Worm (Caenorhabditis elegans) whole organism, L4 larva: ENCODE measurements around the gene F38H4.6.

Experiments used
- F37D6.2 ChIP-seq: sonication (generic microtip); optimal IDR thresholded peaks from 2 replicates; lab custom pipeline; 2016; ENCODE audit warnings: mild to moderate bottlenecking, missing genetic modification characterization, missing compliant biosample characterization
- F44E2.7 ChIP-seq: fragments of 200-800 bp; sonication (Bioruptor generic); IDR thresholded peaks from 2 replicates; pipeline ENCODE4 v2.1.2; 2022; ENCODE audit warnings: missing genetic modification characterization, missing compliant biosample characterization
- T20F7.1 ChIP-seq: fragments of 200-800 bp; sonication (Bioruptor generic); optimal IDR thresholded peaks from 2 replicates; lab custom pipeline; 2018; ENCODE audit warnings: mild to moderate bottlenecking, missing genetic modification characterization, missing compliant biosample characterization
- T26A8.4 ChIP-seq: fragments of 200-800 bp; sonication (Bioruptor generic); IDR thresholded peaks from 2 replicates; pipeline ENCODE4 v1.3.6; 2022; ENCODE audit warnings: missing genetic modification characterization, missing compliant biosample characterization
- Y48G9A.11 ChIP-seq: fragments of 200-800 bp; sonication (Bioruptor generic); IDR thresholded peaks from 2 replicates; pipeline ENCODE4 v1.3.6; 2022; ENCODE audit warnings: missing genetic modification reagents, missing genetic modification characterization, missing compliant biosample characterization
- Y5F2A.4 ChIP-seq: fragments of 200-800 bp; sonication (Bioruptor generic); optimal IDR thresholded peaks from 2 replicates; lab custom pipeline; 2018; ENCODE audit warnings: mild to moderate bottlenecking, missing genetic modification characterization, missing compliant biosample characterization
- Y75B8A.6 ChIP-seq: fragments of 200-800 bp; sonication (Bioruptor generic); IDR thresholded peaks from 2 replicates; pipeline ENCODE4 v1.3.6; 2022; ENCODE audit warnings: missing genetic modification reagents, missing genetic modification characterization, missing compliant biosample characterization
- ZK337.2 ChIP-seq: fragments of 200-800 bp; sonication (Bioruptor generic); IDR thresholded peaks from 2 replicates; pipeline ENCODE4 v1.3.6; 2022; ENCODE audit warnings: missing genetic modification reagents, missing genetic modification characterization, missing compliant biosample characterization
- ama-1 ChIP-seq: fragments of 150-350 bp; optimal IDR thresholded peaks from 2 replicates; lab custom pipeline; 2014; ENCODE audit warnings: inconsistent platforms, mixed read lengths
- attf-4 ChIP-seq: sonication (generic microtip); optimal IDR thresholded peaks from 3 replicates; lab custom pipeline; 2017; ENCODE audit warnings: missing biosample characterization, missing genetic modification characterization
- ceh-20 ChIP-seq: fragments of 200-800 bp; sonication (Bioruptor generic); IDR thresholded peaks from 2 replicates; pipeline ENCODE4 v1.3.6; 2022; ENCODE audit warnings: missing genetic modification reagents, missing genetic modification characterization, missing compliant biosample characterization
- cey-2 ChIP-seq: sonication (generic microtip); optimal IDR thresholded peaks from 3 replicates; lab custom pipeline; 2017; ENCODE audit warnings: missing genetic modification characterization, mild to moderate bottlenecking, missing compliant biosample characterization, antibody characterized with exemption, borderline replicate concordance; ENCODE audit not compliant: insufficient read depth
- daf-12 ChIP-seq: fragments of 150-350 bp; optimal IDR thresholded peaks from 2 replicates; lab custom pipeline; 2014; ENCODE audit warnings: missing biosample characterization, missing genetic modification reagents, missing genetic modification characterization
- daf-16 ChIP-seq, 3 experiments: sonication (generic microtip); optimal IDR thresholded peaks; 2 replicates each; lab custom pipeline; 2016 to 2017; ENCODE audit warnings: missing genetic modification characterization in 3 of 3, missing genetic modification reagents in 3 of 3, mild to moderate bottlenecking in 2 of 3, missing compliant biosample characterization in 2 of 3, missing biosample characterization in 1 of 3, moderate library complexity in 1 of 3
- dpl-1 ChIP-seq: fragments of 150-350 bp; optimal IDR thresholded peaks from 2 replicates; lab custom pipeline; 2014; ENCODE audit warnings: missing biosample characterization, missing genetic modification reagents, missing genetic modification characterization
- dve-1 ChIP-seq: sonication (generic microtip); optimal IDR thresholded peaks from 2 replicates; lab custom pipeline; 2017; ENCODE audit warnings: antibody characterized with exemption, mild to moderate bottlenecking, missing genetic modification characterization, missing compliant biosample characterization; ENCODE audit not compliant: insufficient read depth
- fkh-10 ChIP-seq: fragments of 150-350 bp; optimal IDR thresholded peaks from 2 replicates; lab custom pipeline; 2014; ENCODE audit warnings: missing biosample characterization, missing genetic modification reagents, missing genetic modification characterization
- fos-1 ChIP-seq: fragments of 150-350 bp; optimal IDR thresholded peaks from 2 replicates; lab custom pipeline; 2014; ENCODE audit warnings: missing biosample characterization, missing genetic modification characterization
- gei-8 ChIP-seq: fragments of 200-800 bp; sonication (Bioruptor generic); optimal IDR thresholded peaks from 2 replicates; lab custom pipeline; 2018; ENCODE audit warnings: mild to moderate bottlenecking, missing genetic modification characterization, missing compliant biosample characterization
- hlh-30 ChIP-seq: sonication (generic microtip); optimal IDR thresholded peaks from 2 replicates; lab custom pipeline; 2017; ENCODE audit warnings: antibody characterized with exemption, mild to moderate bottlenecking, missing genetic modification characterization, missing compliant biosample characterization; ENCODE audit not compliant: insufficient read depth
- hmg-1.1 ChIP-seq: fragments of 200-800 bp; sonication (Bioruptor generic); IDR thresholded peaks from 2 replicates; pipeline ENCODE4 v1.3.6; 2022; ENCODE audit warnings: missing genetic modification reagents, missing genetic modification characterization, missing compliant biosample characterization
- lin-15B ChIP-seq: fragments of 150-350 bp; sonication (generic microtip); optimal IDR thresholded peaks from 3 replicates; lab custom pipeline; 2014; ENCODE audit warnings: missing biosample characterization, missing genetic modification characterization
- lin-29 ChIP-seq: fragments of 200-800 bp; sonication (Bioruptor generic); IDR thresholded peaks from 2 replicates; pipeline ENCODE4 v1.3.6; 2022; ENCODE audit warnings: missing genetic modification reagents, missing genetic modification characterization, missing compliant biosample characterization
- lin-38 ChIP-seq: fragments of 200-800 bp; sonication (Bioruptor generic); IDR thresholded peaks from 2 replicates; pipeline ENCODE4 v1.3.6; 2022; ENCODE audit warnings: missing genetic modification reagents, missing genetic modification characterization, missing compliant biosample characterization
- lin-39 ChIP-seq: fragments of 150-350 bp; optimal IDR thresholded peaks from 2 replicates; lab custom pipeline; 2014; ENCODE audit warnings: missing biosample characterization, missing genetic modification reagents, missing genetic modification characterization
- lsy-2 ChIP-seq, 2 experiments: fragments of 150-350 bp in 1 of 2; sonication (generic microtip) in 1 of 2; optimal IDR thresholded peaks; 2 replicates each; lab custom pipeline; 2014 to 2017; ENCODE audit warnings: missing biosample characterization in 2 of 2, missing genetic modification characterization in 2 of 2
- mdt-29 ChIP-seq: fragments of 200-800 bp; sonication (Bioruptor generic); IDR thresholded peaks from 2 replicates; pipeline ENCODE4 v1.3.6; 2022; ENCODE audit warnings: missing genetic modification reagents, missing genetic modification characterization, missing compliant biosample characterization
- mxl-3 ChIP-seq: fragments of 200-800 bp; sonication (Bioruptor generic); optimal IDR thresholded peaks from 2 replicates; lab custom pipeline; 2018; ENCODE audit warnings: mild to moderate bottlenecking, missing genetic modification characterization, missing compliant biosample characterization
- nhr-10 ChIP-seq: fragments of 150-350 bp; optimal IDR thresholded peaks from 2 replicates; lab custom pipeline; 2014; ENCODE audit warnings: missing biosample characterization, missing genetic modification characterization
- nhr-11 ChIP-seq: fragments of 150-350 bp; optimal IDR thresholded peaks from 2 replicates; lab custom pipeline; 2014; ENCODE audit warnings: missing biosample characterization, missing genetic modification characterization
- nhr-111 ChIP-seq: fragments of 200-800 bp; sonication (Bioruptor generic); optimal IDR thresholded peaks from 2 replicates; lab custom pipeline; 2018; ENCODE audit warnings: mild to moderate bottlenecking, missing genetic modification characterization, missing compliant biosample characterization
- nhr-237 ChIP-seq: sonication (generic microtip); optimal IDR thresholded peaks from 2 replicates; lab custom pipeline; 2017; ENCODE audit warnings: missing biosample characterization, missing genetic modification characterization
- nhr-28 ChIP-seq: fragments of 150-350 bp; optimal IDR thresholded peaks from 2 replicates; lab custom pipeline; 2014; ENCODE audit warnings: missing biosample characterization, missing genetic modification characterization
- nhr-42 ChIP-seq: fragments of 200-800 bp; sonication (Bioruptor generic); IDR thresholded peaks from 2 replicates; pipeline ENCODE4 v1.3.6; 2022; ENCODE audit warnings: missing genetic modification characterization, missing compliant biosample characterization
- nhr-48 ChIP-seq: sonication (generic microtip); optimal IDR thresholded peaks from 2 replicates; lab custom pipeline; 2016; ENCODE audit warnings: mild to moderate bottlenecking, missing genetic modification characterization, missing compliant biosample characterization
- nhr-77 ChIP-seq: fragments of 150-350 bp; optimal IDR thresholded peaks from 2 replicates; lab custom pipeline; 2014; ENCODE audit warnings: missing biosample characterization, missing genetic modification characterization
- rbr-2 ChIP-seq: sonication (generic microtip); optimal IDR thresholded peaks from 2 replicates; lab custom pipeline; 2016; ENCODE audit warnings: missing genotype, missing genetic modification characterization, missing compliant biosample characterization
- saeg-2 ChIP-seq: fragments of 200-800 bp; sonication (Bioruptor generic); IDR thresholded peaks from 2 replicates; pipeline ENCODE4 v1.3.6; 2022; ENCODE audit warnings: missing genetic modification reagents, missing genetic modification characterization, missing compliant biosample characterization
- sdz-12 ChIP-seq: fragments of 200-800 bp; sonication (Bioruptor generic); optimal IDR thresholded peaks from 2 replicates; lab custom pipeline; 2018; ENCODE audit warnings: mild to moderate bottlenecking, missing genetic modification characterization, missing compliant biosample characterization
- skn-1 ChIP-seq: fragments of 150-350 bp; optimal IDR thresholded peaks from 2 replicates; lab custom pipeline; 2014; ENCODE audit warnings: missing biosample characterization, missing genetic modification characterization
- snpc-1.2 ChIP-seq: fragments of 200-800 bp; sonication (Bioruptor generic); IDR thresholded peaks from 2 replicates; pipeline ENCODE4 v1.3.6; 2022; ENCODE audit warnings: missing genetic modification reagents, missing genetic modification characterization, missing compliant biosample characterization
- spr-1 ChIP-seq: sonication (generic microtip); optimal IDR thresholded peaks from 2 replicates; lab custom pipeline; 2016; ENCODE audit warnings: mild to moderate bottlenecking, missing genetic modification characterization, missing compliant biosample characterization
- tag-97 ChIP-seq: fragments of 200-800 bp; sonication (Bioruptor generic); IDR thresholded peaks from 2 replicates; pipeline ENCODE4 v1.3.6; 2022; ENCODE audit warnings: missing genetic modification characterization, missing compliant biosample characterization
- unc-62 ChIP-seq, 3 experiments: fragments of 150-350 bp in 1 of 3; sonication (generic microtip); optimal IDR thresholded peaks in 2 of 3; peaks in 1 of 3; 1 replicate in 1 of 3; 2 replicates in 2 of 3; lab custom pipeline; 2014 to 2017; ENCODE audit warnings: missing biosample characterization in 3 of 3, missing genetic modification characterization in 3 of 3, missing genetic modification reagents in 3 of 3, missing genotype in 1 of 3
- zfp-3 ChIP-seq: fragments of 200-800 bp; sonication (Bioruptor generic); conservative IDR thresholded peaks from 2 replicates; pipeline ENCODE4 v1.3.6; 2022; ENCODE audit warnings: missing genetic modification reagents, missing genetic modification characterization, missing compliant biosample characterization
- zip-2 ChIP-seq: fragments of 150-350 bp; optimal IDR thresholded peaks from 2 replicates; lab custom pipeline; 2014; ENCODE audit warnings: missing biosample characterization, missing genetic modification characterization

F38H4.6 gene

DNA sequence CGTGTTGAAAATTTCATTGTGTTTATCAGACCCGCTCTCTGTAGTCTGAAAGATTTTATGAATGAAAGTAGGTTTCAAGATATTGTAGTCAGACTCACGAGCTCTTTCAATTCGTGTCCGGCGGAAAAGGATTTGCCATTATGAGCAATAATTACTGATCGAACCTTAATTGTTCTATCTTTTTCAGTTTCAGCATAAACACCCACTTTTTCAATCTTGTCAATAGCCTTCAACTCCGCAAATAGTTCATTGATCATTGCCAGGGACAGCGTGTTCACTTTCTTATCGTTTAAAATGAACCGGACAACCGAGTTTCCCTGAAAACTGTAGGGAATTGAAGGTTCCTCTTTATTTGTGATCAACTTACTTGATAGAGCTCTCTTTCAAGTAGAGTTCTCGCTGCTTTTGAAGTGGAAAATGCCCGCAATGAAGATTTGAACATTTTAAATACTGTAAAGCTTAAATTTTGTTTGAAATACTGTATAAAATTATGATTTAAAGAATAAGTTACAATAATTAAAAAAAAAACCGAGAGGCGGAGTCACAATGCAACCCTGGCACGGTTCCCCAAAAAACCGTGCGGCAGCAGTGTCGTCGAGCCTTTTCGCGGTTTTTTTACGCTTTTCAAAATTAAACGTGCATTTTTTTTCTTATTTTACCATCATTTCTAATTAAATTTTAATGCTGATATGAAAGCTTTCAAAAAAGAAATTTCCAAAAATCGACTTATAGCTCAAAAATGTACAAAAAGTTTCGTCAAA, 8.4 kb upstream of the F38H4.6 start, which contains the start of gene ech-2 (continued):
- TF ChIP-seq mxl-3 (GFP tag; lab: Kevin White, UChicago): no peak
- TF ChIP-seq T20F7.1 (GFP tag; lab: Kevin White, UChicago): no peak
- TF ChIP-seq fos-1 (tag; lab: Kevin White, UChicago): no peak
- peak; percentile 41 for TF ChIP-seq dve-1
- no peak for TF ChIP-seq nhr-11 (tag; lab: Kevin White, UChicago)
- peak; percentile 38 for TF ChIP-seq hlh-30 (tag; lab: Kevin White, UChicago)
- TF ChIP-seq hmg-1.1 (GFP tag; lab: Robert Waterston, UW): no peak
- TF ChIP-seq T26A8.4 (GFP tag; lab: Robert Waterston, UW): no peak
- no peak for TF ChIP-seq tag-97
- peak; percentile 2 for TF ChIP-seq rbr-2
- no peak for TF ChIP-seq snpc-1.2 (GFP tag; lab: Robert Waterston, UW)
- TF ChIP-seq lin-39 (tag; lab: Kevin White, UChicago): no peak
- no peak for TF ChIP-seq zip-2 (tag; lab: Kevin White, UChicago)
- no peak for TF ChIP-seq F44E2.7 (GFP tag; lab: Robert Waterston, UW)
- TF ChIP-seq ZK337.2 (GFP tag; lab: Robert Waterston, UW): no peak
- TF ChIP-seq daf-12 (tag; lab: Kevin White, UChicago): no peak
- no peak for TF ChIP-seq daf-16 (GFP tag; optimal IDR thresholded peaks at IDR 0.05; lab: Kevin White, UChicago)
- TF ChIP-seq daf-16 (tag; optimal IDR thresholded peaks at IDR 0.05; lab: Kevin White, UChicago): peak; percentile 53
- peak; percentile 58 for TF ChIP-seq lin-38 (GFP tag; lab: Robert Waterston, UW)
- TF ChIP-seq Y75B8A.6 (GFP tag; lab: Robert Waterston, UW): no peak
- TF ChIP-seq nhr-237 (tag; lab: Kevin White, UChicago): no peak
- peak; percentile 42 for TF ChIP-seq dpl-1
- no peak for TF ChIP-seq cey-2
- no peak for TF ChIP-seq Y48G9A.11 (GFP tag; lab: Robert Waterston, UW)

DNA sequence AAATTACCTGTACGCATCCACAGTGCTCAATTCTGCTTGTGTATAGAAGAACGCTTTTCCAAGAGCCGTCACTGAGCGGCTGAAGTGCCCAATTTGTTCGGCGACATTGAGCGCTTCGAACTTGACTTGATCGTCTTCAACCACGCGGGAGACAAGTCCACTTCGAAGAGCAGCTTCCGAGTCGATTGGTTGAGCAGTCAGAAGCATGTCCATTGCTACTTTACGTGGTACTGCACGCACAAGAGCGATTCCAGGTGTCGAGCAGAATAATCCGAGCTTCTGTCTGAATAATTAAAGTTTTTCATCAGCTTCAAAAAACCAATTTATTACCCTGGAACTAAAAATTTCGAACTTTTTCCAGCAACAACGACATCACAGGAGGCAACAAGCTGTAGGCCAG, 7.8 kb upstream of the F38H4.6 start:
- TF ChIP-seq lin-39 (tag; lab: Kevin White, UChicago) (no peak), nhr-42 (GFP tag; lab: Robert Waterston, UW) (no peak), attf-4 (tag; lab: Kevin White, UChicago) (no peak), unc-62 (GFP tag; optimal IDR thresholded peaks at IDR 0.05 in 1 of 2; lab: Kevin White, UChicago) (peak in 1 of 2 experiments; percentile 92), unc-62 (tag; optimal IDR thresholded peaks at IDR 0.05; lab: Kevin White, UChicago) (no peak), Y5F2A.4 (no peak), fkh-10 (GFP tag; lab: Kevin White, UChicago) (no peak), lin-29 (GFP tag; lab: Robert Waterston, UW) (no peak), mdt-29 (GFP tag; lab: Robert Waterston, UW) (no peak)

DNA sequence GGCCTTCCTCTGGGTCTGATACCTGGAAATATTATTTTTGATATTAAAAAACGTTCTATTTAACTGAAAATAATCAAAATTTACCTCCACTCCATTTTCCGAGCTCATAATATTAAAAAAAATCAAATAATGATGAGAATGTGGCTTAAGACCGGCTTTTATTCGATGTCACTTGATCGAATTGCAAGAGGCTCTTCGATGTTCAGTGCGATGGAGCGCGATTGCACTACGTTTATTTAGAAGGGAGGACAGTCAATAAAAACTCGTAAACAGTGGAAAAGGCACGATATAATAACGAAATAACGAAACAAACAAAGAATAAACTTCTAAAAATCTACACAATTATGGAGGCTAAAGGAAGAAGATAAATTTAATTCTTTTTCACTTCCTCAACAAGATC, 7.1 kb upstream of the F38H4.6 start, which contains the start of gene tag-30:
tag-30 (minus strand) TSS at position 383 of the 400 bp plus-strand sequence.
- TF ChIP-seq ceh-20 (GFP tag; lab: Robert Waterston, UW): no peak
- no peak for TF ChIP-seq lin-39 (tag; lab: Kevin White, UChicago)
- TF ChIP-seq fos-1 (tag; lab: Kevin White, UChicago): no peak
- no peak for TF ChIP-seq sdz-12 (GFP tag; lab: Kevin White, UChicago)
- TF ChIP-seq saeg-2 (GFP tag; lab: Robert Waterston, UW): no peak
- TF ChIP-seq lin-38 (GFP tag; lab: Robert Waterston, UW): peak; percentile 93
- no peak for TF ChIP-seq nhr-10 (tag; lab: Kevin White, UChicago)
- peak; percentile 75 for TF ChIP-seq dve-1
- no peak for TF ChIP-seq lin-15B
- no peak for TF ChIP-seq nhr-28 (tag; lab: Kevin White, UChicago)
- no peak for TF ChIP-seq skn-1 (tag; lab: Kevin White, UChicago)
- TF ChIP-seq rbr-2: peak; percentile 22
- TF ChIP-seq spr-1 (tag; lab: Kevin White, UChicago): no peak
- no peak for TF ChIP-seq nhr-111 (GFP tag; lab: Kevin White, UChicago)
- TF ChIP-seq zfp-3 (GFP tag; lab: Robert Waterston, UW): no peak
- TF ChIP-seq lsy-2 (tag; optimal IDR thresholded peaks at IDR 0.05; lab: Kevin White, UChicago): peak in 1 of 2 experiments; percentile 74
- peak; percentile 46 for TF ChIP-seq nhr-77 (tag; lab: Kevin White, UChicago)
- TF ChIP-seq nhr-42 (GFP tag; lab: Robert Waterston, UW): no peak
- no peak for TF ChIP-seq nhr-48
- no peak for TF ChIP-seq gei-8 (GFP tag; lab: Kevin White, UChicago)
- 0 out of 2 replicates have a peak, but pooled peaks have one; percentile 43 for TF ChIP-seq hmg-1.1 (GFP tag; lab: Robert Waterston, UW)
- TF ChIP-seq Y48G9A.11 (GFP tag; lab: Robert Waterston, UW): no peak
- TF ChIP-seq F37D6.2: no peak
- TF ChIP-seq ama-1 (lab: Kevin White, UChicago): peak; percentile 3
